Worm (Caenorhabditis elegans) whole organism, mixed stage, embryonic: ENCODE measurements around the gene C25A6.1.

Experiments used
- blmp-1 ChIP-seq: fragments of 150-350 bp; optimal IDR thresholded peaks from 2 replicates; lab custom pipeline; 2014; ENCODE audit warnings: missing biosample characterization, missing genetic modification characterization
- ceh-43 ChIP-seq: fragments of 200-800 bp; sonication (Bioruptor generic); optimal IDR thresholded peaks from 2 replicates; lab custom pipeline; 2018; ENCODE audit warnings: mild to moderate bottlenecking, missing genetic modification characterization, moderate library complexity, missing compliant biosample characterization
- ces-1 ChIP-seq: fragments of 150-350 bp; optimal IDR thresholded peaks from 2 replicates; lab custom pipeline; 2014; ENCODE audit warnings: missing biosample characterization, missing genetic modification reagents, missing genetic modification characterization
- elt-1 ChIP-seq: sonication (generic microtip); optimal IDR thresholded peaks from 2 replicates; lab custom pipeline; 2017; ENCODE audit warnings: missing genetic modification characterization, mild to moderate bottlenecking, missing compliant biosample characterization, antibody characterized with exemption, moderate library complexity, borderline replicate concordance; ENCODE audit not compliant: insufficient read depth
- elt-3 ChIP-seq: fragments of 150-350 bp; optimal IDR thresholded peaks from 2 replicates; lab custom pipeline; 2014; ENCODE audit warnings: missing biosample characterization, missing genetic modification characterization
- lin-13 ChIP-seq: fragments of 150-350 bp; optimal IDR thresholded peaks from 2 replicates; lab custom pipeline; 2014; ENCODE audit warnings: missing biosample characterization, missing genetic modification characterization
- nhr-76 ChIP-seq: sonication (generic microtip); optimal IDR thresholded peaks from 2 replicates; lab custom pipeline; 2017; ENCODE audit warnings: missing biosample characterization, missing genetic modification characterization
- pha-4 ChIP-seq: fragments of 150-350 bp; optimal IDR thresholded peaks from 2 replicates; lab custom pipeline; 2018; ENCODE audit warnings: missing biosample characterization, missing genetic modification reagents, missing genetic modification characterization
- sem-2 ChIP-seq: fragments of 200-800 bp; sonication (Bioruptor generic); optimal IDR thresholded peaks from 2 replicates; lab custom pipeline; 2018; ENCODE audit warnings: mild to moderate bottlenecking, missing genetic modification characterization, missing compliant biosample characterization
- unc-120 ChIP-seq: sonication (generic microtip); optimal IDR thresholded peaks from 2 replicates; lab custom pipeline; 2017; ENCODE audit warnings: missing genetic modification characterization, missing compliant biosample characterization; ENCODE audit not compliant: poor library complexity, severe bottlenecking

ce11 chrV:5408921-5409320, 598 bp downstream of the C25A6.1 start:
- TF ChIP-seq blmp-1 (tag; lab: Kevin White, UChicago) (no peak), sem-2 (GFP tag; lab: Kevin White, UChicago) (no peak), elt-3 (tag; lab: Kevin White, UChicago) (no peak), elt-1 (tag; lab: Kevin White, UChicago) (no peak), lin-13 (tag; lab: Kevin White, UChicago) (no peak), ceh-43 (GFP tag; lab: Kevin White, UChicago) (no peak), pha-4 (no peak), unc-120 (tag; lab: Kevin White, UChicago) (no peak), nhr-76 (tag; lab: Kevin White, UChicago) (no peak), ces-1 (GFP tag; lab: Kevin White, UChicago) (no peak)
